Fruit fly (Drosophila melanogaster): ENCODE data around the gene Tom.

DNA sequence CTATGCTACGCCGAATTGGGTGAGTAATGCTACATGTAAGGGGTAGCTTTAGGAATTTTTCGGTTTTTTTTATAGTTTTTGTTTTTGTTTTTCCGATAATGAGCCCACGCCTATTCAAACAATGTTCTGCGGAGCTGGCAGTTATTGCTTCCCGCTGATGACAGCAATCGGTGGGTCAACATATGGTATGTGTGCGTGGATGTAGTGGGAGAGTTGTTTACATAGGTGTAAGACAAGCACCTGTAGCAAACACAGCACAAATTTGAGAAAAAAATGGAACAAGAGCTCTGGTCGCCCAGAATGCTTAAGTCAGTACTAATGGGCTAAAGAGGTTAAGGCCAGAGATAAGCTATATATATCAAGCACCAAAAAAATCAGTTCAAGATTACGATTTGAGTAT lies 19.1 kb downstream of the Tom start:
- TF ChIP-seq h (optimal IDR thresholded peaks at IDR 0.05) (no peak), Sin3A (optimal IDR thresholded peaks at IDR 0.05) (no peak), ttk (optimal IDR thresholded peaks at IDR 0.05) (no peak)
